Fruit fly (Drosophila melanogaster) whole organism, embryonic: Measurements from ENCODE around the gene betaGlu.

Experiments used
- C15 ChIP-seq: fragments of 200-800 bp; sonication (Bioruptor generic); IDR thresholded peaks from 3 replicates; pipeline ENCODE4 v1.3.6; 2022; ENCODE audit warnings: missing biosample characterization, missing genetic modification characterization
- CG1024 ChIP-seq: fragments of 200-800 bp; sonication (Bioruptor generic); IDR thresholded peaks from 2 replicates; pipeline ENCODE4 v1.3.6; 2022; ENCODE audit warnings: missing biosample characterization, missing genetic modification characterization
- CG12236 ChIP-seq: fragments of 200-800 bp; sonication (Bioruptor generic); optimal IDR thresholded peaks from 2 replicates; lab custom pipeline; 2016; ENCODE audit warnings: missing biosample characterization, missing genetic modification characterization
- CG13296 ChIP-seq: fragments of 200-800 bp; sonication (Bioruptor generic); optimal IDR thresholded peaks from 3 replicates; lab custom pipeline; 2018; ENCODE audit warnings: missing biosample characterization, mild to moderate bottlenecking, missing genetic modification characterization
- CG13424 ChIP-seq: fragments of 200-800 bp; sonication (Bioruptor generic); optimal IDR thresholded peaks from 2 replicates; lab custom pipeline; 2019; ENCODE audit warnings: missing biosample characterization, mild to moderate bottlenecking, missing genetic modification characterization, moderate library complexity
- CG14710 ChIP-seq: fragments of 200-800 bp; sonication (Bioruptor generic); optimal IDR thresholded peaks from 3 replicates; lab custom pipeline; 2019; ENCODE audit warnings: missing biosample characterization, mild to moderate bottlenecking, missing genetic modification characterization, moderate library complexity
- CG15479 ChIP-seq: fragments of 200-800 bp; sonication (Bioruptor generic); optimal IDR thresholded peaks from 3 replicates; lab custom pipeline; 2019; ENCODE audit warnings: missing biosample characterization, mild to moderate bottlenecking, missing genetic modification characterization, moderate library complexity
- CG15601 ChIP-seq: fragments of 200-800 bp; sonication (Bioruptor generic); optimal IDR thresholded peaks from 3 replicates; lab custom pipeline; 2019; ENCODE audit warnings: missing biosample characterization, mild to moderate bottlenecking, missing genetic modification characterization, moderate library complexity
- CG17829 ChIP-seq: fragments of 200-800 bp; optimal IDR thresholded peaks from 2 replicates; lab custom pipeline; 2019; ENCODE audit warnings: missing biosample characterization, mild to moderate bottlenecking, missing genetic modification characterization, moderate library complexity
- CG2199 ChIP-seq: fragments of 200-800 bp; sonication (Bioruptor generic); IDR thresholded peaks from 3 replicates; pipeline ENCODE4 v1.3.6; 2022; ENCODE audit warnings: missing biosample characterization, missing genetic modification characterization
- CG3163 ChIP-seq: fragments of 200-800 bp; sonication (Bioruptor generic); optimal IDR thresholded peaks from 3 replicates; lab custom pipeline; 2016; ENCODE audit warnings: missing biosample characterization, missing genetic modification characterization
- CG33213 ChIP-seq: fragments of 200-800 bp; sonication (Bioruptor generic); optimal IDR thresholded peaks from 3 replicates; lab custom pipeline; 2016; ENCODE audit warnings: missing biosample characterization, missing genetic modification characterization
- CG3726 ChIP-seq: fragments of 200-800 bp; sonication (Bioruptor generic); IDR thresholded peaks from 3 replicates; pipeline ENCODE4, ENCODE4 v1.3.6; 2022; ENCODE audit warnings: missing biosample characterization, missing genetic modification characterization
- CG4360 ChIP-seq: fragments of 200-800 bp; sonication (Bioruptor generic); IDR thresholded peaks from 2 replicates; pipeline ENCODE4 v1.3.6; 2022; ENCODE audit warnings: missing biosample characterization, missing genetic modification characterization
- CG6791 ChIP-seq: fragments of 200-800 bp; sonication (Bioruptor generic); IDR thresholded peaks from 3 replicates; pipeline ENCODE4 v1.3.6; 2022; ENCODE audit warnings: missing biosample characterization, missing genetic modification characterization; ENCODE audit not compliant: partially characterized antibody
- CG7556 ChIP-seq: fragments of 200-800 bp; sonication (Bioruptor generic); optimal IDR thresholded peaks from 2 replicates; lab custom pipeline; 2017; ENCODE audit warnings: missing biosample characterization, mild to moderate bottlenecking, missing genetic modification characterization
- CG7963 ChIP-seq: fragments of 200-800 bp; sonication (Bioruptor generic); IDR thresholded peaks from 3 replicates; pipeline ENCODE4 v1.3.6; 2022; ENCODE audit warnings: missing biosample characterization, missing genetic modification characterization; ENCODE audit not compliant: partially characterized antibody
- CG9437 ChIP-seq: fragments of 200-800 bp; sonication (Bioruptor generic); optimal IDR thresholded peaks from 2 replicates; lab custom pipeline; 2018; ENCODE audit warnings: missing biosample characterization, mild to moderate bottlenecking, missing genetic modification characterization
- CG9797 ChIP-seq: fragments of 200-800 bp; sonication (Bioruptor generic); optimal IDR thresholded peaks from 3 replicates; lab custom pipeline; 2018; ENCODE audit warnings: missing biosample characterization, mild to moderate bottlenecking, missing genetic modification characterization
- Camta ChIP-seq: fragments of 200-800 bp; sonication (Bioruptor generic); optimal IDR thresholded peaks from 2 replicates; lab custom pipeline; 2016; ENCODE audit warnings: missing biosample characterization, missing genetic modification characterization
- Deaf1 ChIP-seq: fragments of 200-800 bp; optimal IDR thresholded peaks from 3 replicates; lab custom pipeline; 2019; ENCODE audit warnings: missing biosample characterization, mild to moderate bottlenecking, missing genetic modification characterization, moderate library complexity
- Elba2 ChIP-seq: fragments of 200-800 bp; sonication (Bioruptor generic); optimal IDR thresholded peaks from 3 replicates; lab custom pipeline; 2016; ENCODE audit warnings: missing biosample characterization, missing genetic modification characterization
- Ets65A ChIP-seq: fragments of 200-800 bp; sonication (Bioruptor generic); peaks from one replicate; lab custom pipeline; 2016; ENCODE audit warnings: missing biosample characterization, missing genetic modification characterization
- NC2β ChIP-seq: fragments of 200-800 bp; sonication (Bioruptor generic); optimal IDR thresholded peaks from 2 replicates; lab custom pipeline; 2016; ENCODE audit warnings: missing biosample characterization, missing genetic modification characterization
- NFAT ChIP-seq: fragments of 200-800 bp; sonication (Bioruptor generic); IDR thresholded peaks from 2 replicates; pipeline ENCODE4 v1.3.6; 2022; ENCODE audit warnings: missing biosample characterization, missing genetic modification characterization
- Oaz ChIP-seq: fragments of 200-800 bp; sonication (Bioruptor generic); IDR thresholded peaks from 2 replicates; pipeline ENCODE4 v1.3.6; 2022; ENCODE audit warnings: missing biosample characterization, missing genetic modification characterization
- Trl ChIP-seq, 3 experiments: fragments of >200 bp in 2 of 3; fragments of 200-800 bp in 1 of 3; sonication (Bioruptor generic) in 1 of 3; optimal IDR thresholded peaks; 2 replicates in 1 of 3; 3 replicates in 2 of 3; lab custom pipeline; 2016 to 2017; ENCODE audit warnings: missing biosample characterization in 1 of 3, missing genetic modification characterization in 1 of 3
- ara ChIP-seq: fragments of 200-800 bp; sonication (Bioruptor generic); IDR thresholded peaks from 2 replicates; pipeline ENCODE4 v1.3.6; 2022; ENCODE audit warnings: missing biosample characterization, missing genetic modification characterization
- ash1 ChIP-seq: fragments of 200-800 bp; sonication (Bioruptor generic); optimal IDR thresholded peaks from 2 replicates; lab custom pipeline; 2018; ENCODE audit warnings: missing biosample characterization, mild to moderate bottlenecking, missing genetic modification characterization
- ato ChIP-seq: fragments of 200-800 bp; sonication (Bioruptor generic); IDR thresholded peaks from 2 replicates; pipeline ENCODE4 v1.3.6; 2022; ENCODE audit warnings: missing biosample characterization, missing genetic modification characterization; ENCODE audit not compliant: partially characterized antibody
- chinmo ChIP-seq: fragments of 200-800 bp; sonication (Bioruptor generic); IDR thresholded peaks from 4 replicates; pipeline ENCODE4 v1.3.6; 2022; ENCODE audit warnings: missing biosample characterization, missing genetic modification characterization; ENCODE audit not compliant: partially characterized antibody
- ci ChIP-seq: fragments of 200-800 bp; sonication (Bioruptor generic); IDR thresholded peaks from 3 replicates; pipeline ENCODE4 v1.3.6; 2022; ENCODE audit warnings: missing biosample characterization, missing genetic modification characterization
- crc ChIP-seq: fragments of 200-800 bp; sonication (Bioruptor generic); optimal IDR thresholded peaks from 2 replicates; lab custom pipeline; 2016; ENCODE audit warnings: missing biosample characterization, missing genetic modification characterization
- croc ChIP-seq: fragments of 200-800 bp; sonication (Bioruptor generic); conservative IDR thresholded peaks from 3 replicates; pipeline ENCODE4 v1.3.6; 2022; ENCODE audit warnings: missing biosample characterization, missing genetic modification characterization
- crol ChIP-seq: fragments of 200-800 bp; sonication (Bioruptor generic); IDR thresholded peaks from 2 replicates; pipeline ENCODE4 v1.3.6; 2022; ENCODE audit warnings: missing biosample characterization, missing genetic modification characterization
- disco-r ChIP-seq: fragments of 200-800 bp; sonication (Bioruptor generic); optimal IDR thresholded peaks from 2 replicates; lab custom pipeline; 2016; ENCODE audit warnings: missing biosample characterization, missing genetic modification characterization
- exex ChIP-seq: fragments of 200-800 bp; sonication (Bioruptor generic); optimal IDR thresholded peaks from 4 replicates; lab custom pipeline; 2018; ENCODE audit warnings: missing biosample characterization, mild to moderate bottlenecking, missing genetic modification characterization, moderate library complexity
- ham ChIP-seq: fragments of 200-800 bp; sonication (Bioruptor generic); IDR thresholded peaks from 2 replicates; pipeline ENCODE4 v1.3.6; 2022; ENCODE audit warnings: missing biosample characterization, missing genetic modification characterization
- lola ChIP-seq, 3 experiments: fragments of >200 bp in 2 of 3; fragments of 200-800 bp in 1 of 3; sonication (Bioruptor generic) in 1 of 3; optimal IDR thresholded peaks; 2 replicates each; lab custom pipeline; 2017 to 2019; ENCODE audit warnings: missing biosample characterization in 3 of 3, missing genetic modification characterization in 3 of 3, mild to moderate bottlenecking in 1 of 3, moderate library complexity in 1 of 3
- nerfin-1 ChIP-seq: fragments of 200-800 bp; sonication (Bioruptor generic); optimal IDR thresholded peaks from 3 replicates; lab custom pipeline; 2019; ENCODE audit warnings: missing biosample characterization, mild to moderate bottlenecking, missing genetic modification characterization, moderate library complexity
- nmo ChIP-seq: fragments of 200-800 bp; sonication (Bioruptor generic); optimal IDR thresholded peaks from 2 replicates; lab custom pipeline; 2018; ENCODE audit warnings: missing biosample characterization, mild to moderate bottlenecking, missing genetic modification characterization, moderate library complexity
- odd ChIP-seq: fragments of 200-800 bp; sonication (Bioruptor generic); optimal IDR thresholded peaks from 2 replicates; lab custom pipeline; 2017; ENCODE audit warnings: missing biosample characterization, mild to moderate bottlenecking, missing genetic modification characterization
- rib ChIP-seq: fragments of 200-800 bp; sonication (Bioruptor generic); IDR thresholded peaks from 2 replicates; pipeline ENCODE4 v1.3.6; 2022; ENCODE audit warnings: missing biosample characterization, missing genetic modification characterization
- sc ChIP-seq, 3 experiments: fragments of >200 bp in 2 of 3; fragments of 200-800 bp in 1 of 3; sonication (Bioruptor generic) in 1 of 3; optimal IDR thresholded peaks; 2 replicates in 2 of 3; 3 replicates in 1 of 3; lab custom pipeline; 2017; ENCODE audit warnings: mild to moderate bottlenecking in 1 of 3, missing biosample characterization in 1 of 3, missing genetic modification characterization in 1 of 3, missing genetic modification reagents in 1 of 3
- seq ChIP-seq: fragments of 200-800 bp; sonication (Bioruptor generic); IDR thresholded peaks from 2 replicates; pipeline ENCODE4 v1.3.6; 2022; ENCODE audit warnings: missing biosample characterization, missing genetic modification characterization
- vnd ChIP-seq: fragments of 200-800 bp; sonication (Bioruptor generic); IDR thresholded peaks from 3 replicates; pipeline ENCODE4 v1.3.6; 2022; ENCODE audit warnings: missing biosample characterization, missing genetic modification characterization; ENCODE audit not compliant: partially characterized antibody
- zfh1 ChIP-seq: fragments of 200-800 bp; sonication (Bioruptor generic); IDR thresholded peaks from 3 replicates; pipeline ENCODE4 v1.3.6; 2022; ENCODE audit warnings: missing biosample characterization, missing genetic modification characterization

The betaGlu gene

DNA sequence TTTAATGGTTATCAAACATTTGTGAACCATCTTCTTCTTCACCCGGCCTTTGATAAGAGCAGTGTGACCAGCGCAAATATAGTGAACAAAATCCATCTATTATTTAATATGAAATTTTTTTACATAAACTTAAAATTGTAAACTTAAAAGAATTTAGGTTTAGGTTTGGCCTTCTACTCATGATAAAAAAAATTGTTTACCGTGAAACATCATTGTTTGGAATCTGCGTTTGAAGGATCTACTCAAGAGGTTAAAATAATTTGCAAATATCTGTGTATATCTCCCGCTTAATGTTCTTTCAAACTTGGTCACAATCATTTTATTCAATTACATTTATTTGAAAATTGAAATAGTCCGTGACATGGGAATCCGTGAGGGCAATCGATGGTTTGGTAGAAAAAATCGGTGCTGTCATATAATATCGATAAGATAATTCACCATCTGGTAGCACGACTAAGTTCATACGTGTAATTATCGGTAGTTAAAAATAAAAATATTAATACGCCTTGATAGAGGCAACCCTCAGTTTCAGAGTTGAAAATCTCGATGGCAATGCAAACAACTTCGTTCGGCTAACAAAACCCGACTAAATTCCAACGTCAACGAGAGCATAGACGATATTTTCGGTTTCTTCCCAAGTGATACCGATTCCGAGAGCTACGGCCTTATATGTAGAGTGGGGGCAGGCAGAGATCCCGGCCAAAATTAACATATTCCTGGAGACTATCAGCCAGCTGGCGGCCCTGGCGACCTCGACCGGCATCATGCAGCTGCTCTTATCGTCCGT is at the start of gene betaGlu, which contains the start of gene sip3 (continued):
- no peak for TF ChIP-seq Trl (optimal IDR thresholded peaks at IDR 0.05; lab: Kevin White, UChicago)
- TF ChIP-seq Trl (GFP tag; optimal IDR thresholded peaks at IDR 0.05; lab: Kevin White, UChicago): no peak
- TF ChIP-seq chinmo (GFP tag; lab: Robert Waterston, UW): peak; percentile 65; the same call in 1 of the 4 replicates
- TF ChIP-seq Deaf1 (tag; lab: Kevin White, UChicago): no peak
- TF ChIP-seq CG14710 (tag; lab: Kevin White, UChicago): peak; percentile 64
- TF ChIP-seq NC2β: no peak
- TF ChIP-seq CG13424 (tag; lab: Kevin White, UChicago): no peak
- no peak for TF ChIP-seq ham (GFP tag; lab: Robert Waterston, UW)
- TF ChIP-seq disco-r: no peak
- peak; percentile 91 for TF ChIP-seq ato
- peak; percentile 89 for TF ChIP-seq vnd (GFP tag; lab: Robert Waterston, UW)
- TF ChIP-seq CG17829 (tag; lab: Kevin White, UChicago): peak; percentile 36
- no peak for TF ChIP-seq CG33213 (GFP tag; lab: Kevin White, UChicago)
- peak in 1 of 3 experiments; percentile 46 for TF ChIP-seq lola (GFP tag; optimal IDR thresholded peaks at IDR 0.05; lab: Kevin White, UChicago)
- TF ChIP-seq CG7556: no peak
- no peak for TF ChIP-seq zfh1 (GFP tag; lab: Robert Waterston, UW)
- no peak for TF ChIP-seq Elba2 (GFP tag; lab: Kevin White, UChicago)
- no peak for TF ChIP-seq CG13296
- TF ChIP-seq CG3163 (GFP tag; lab: Kevin White, UChicago): no peak
- no peak for TF ChIP-seq Oaz (GFP tag; lab: Robert Waterston, UW)

DNA sequence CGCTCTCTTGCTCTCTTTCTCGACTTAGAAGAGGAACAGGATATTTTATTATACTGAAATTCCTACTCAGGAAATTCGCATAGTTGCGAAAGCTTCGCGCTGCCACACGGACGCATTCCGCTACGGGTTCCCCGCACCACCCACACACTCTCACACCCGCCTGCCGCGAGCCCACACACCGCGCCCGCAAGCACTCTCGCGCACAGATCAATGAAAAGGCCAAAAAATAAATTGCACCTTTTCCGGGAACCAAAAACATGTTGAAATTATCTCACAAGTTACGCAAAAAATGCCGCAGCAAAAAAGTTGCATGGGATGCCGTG is 41.3 kb upstream of the betaGlu start:
- TF ChIP-seq CG15601 (no peak), CG15479 (no peak), ato (peak; percentile 11; the same call in 1 of the 2 replicates), exex (no peak), nmo (no peak), crc (GFP tag; lab: Kevin White, UChicago) (no peak), CG6791 (GFP tag; lab: Robert Waterston, UW) (peak; percentile 54; the same call in 1 of the 3 replicates), Ets65A (no peak), zfh1 (GFP tag; lab: Robert Waterston, UW) (0 out of 3 replicates have a peak, but pooled peaks have one; percentile 14), croc (GFP tag; lab: Robert Waterston, UW) (no peak), CG12236 (GFP tag; lab: Kevin White, UChicago) (no peak), CG4360 (GFP tag; lab: Robert Waterston, UW) (no peak), ara (GFP tag; lab: Robert Waterston, UW) (no peak), odd (no peak), crol (peak; percentile 66), nerfin-1 (peak; percentile 97), seq (GFP tag; lab: Robert Waterston, UW) (0 out of 2 replicates have a peak, but pooled peaks have one; percentile 1), CG9437 (GFP tag; lab: Kevin White, UChicago) (no peak), CG1024 (no peak), CG2199 (GFP tag; lab: Robert Waterston, UW) (no peak), CG9797 (no peak), ci (GFP tag; lab: Robert Waterston, UW) (0 out of 3 replicates have a peak, but pooled peaks have one; percentile 44), Trl (optimal IDR thresholded peaks at IDR 0.05; lab: Kevin White, UChicago) (peak in 1 of 2 experiments; percentile 31), Trl (GFP tag; optimal IDR thresholded peaks at IDR 0.05; lab: Kevin White, UChicago) (no peak), C15 (GFP tag; lab: Robert Waterston, UW) (no peak), CG3726 (no peak), CG7963 (GFP tag; lab: Robert Waterston, UW) (no peak), sc (optimal IDR thresholded peaks at IDR 0.05; lab: Kevin White, UChicago) (no peak), sc (GFP tag; optimal IDR thresholded peaks at IDR 0.05; lab: Kevin White, UChicago) (no peak), Camta (GFP tag; lab: Kevin White, UChicago) (no peak), rib (GFP tag; lab: Robert Waterston, UW) (0 out of 2 replicates have a peak, but pooled peaks have one; percentile 27), ash1 (no peak), NFAT (GFP tag; lab: Robert Waterston, UW) (no peak)
